In the genomic region with DNA sequence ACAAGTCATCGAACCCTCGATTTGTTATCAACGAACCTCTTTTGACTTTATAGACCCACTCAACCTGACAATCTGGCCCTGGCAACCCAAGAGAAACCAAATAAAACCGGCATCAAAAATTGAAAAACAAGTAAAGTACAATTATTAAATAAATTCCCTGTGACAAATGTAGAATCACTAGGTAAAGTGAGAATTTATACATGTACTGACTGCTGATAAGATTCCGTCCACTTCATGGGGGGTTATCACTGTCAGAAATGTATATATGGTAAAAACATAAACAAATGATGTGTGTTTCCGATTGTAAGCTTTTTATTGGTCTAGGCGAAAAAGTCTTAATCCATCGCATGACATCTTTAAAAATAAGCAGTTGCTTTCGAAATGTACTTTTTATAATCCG, we compare ENCODE assay signal across 3 fruit fly cellular contexts.
TF ChIP-seq lines count a peak whose summit lies in the region.

No protein-coding gene starts in this region.

- TF ChIP-seq CTCF in whole organism, embryonic (GFP tag; optimal IDR thresholded peaks at IDR 0.05; lab: Kevin White, UChicago) = no peak

TF ChIP-seq in whole organism, embryonic, 481 proteins besides CTCF, POLR2A, EP300 and RAD21:
- peak; percentile 19 for TF ChIP-seq CG3995 (GFP tag; optimal IDR thresholded peaks at IDR 0.05; lab: Kevin White, UChicago)
- TF ChIP-seq CG34376 (GFP tag; optimal IDR thresholded peaks at IDR 0.05; lab: Kevin White, UChicago) = peak; percentile 25
- peak; percentile 98 for TF ChIP-seq sug (tag; optimal IDR thresholded peaks at IDR 0.05; lab: Kevin White, UChicago)
- no peak for TF ChIP-seq Hr51 (GFP tag; optimal IDR thresholded peaks at IDR 0.05; lab: Kevin White, UChicago)
- TF ChIP-seq B-H2 (GFP tag; optimal IDR thresholded peaks at IDR 0.05; lab: Kevin White, UChicago) = no peak
- TF ChIP-seq exex (tag; optimal IDR thresholded peaks at IDR 0.05; lab: Kevin White, UChicago) = peak; percentile 73
- no peak for TF ChIP-seq CG9727 (GFP tag; optimal IDR thresholded peaks at IDR 0.05; lab: Kevin White, UChicago)

TF ChIP-seq in whole organism, prepupa, 60 proteins besides CTCF, POLR2A, EP300 and RAD21:
- TF ChIP-seq vri (GFP tag; optimal IDR thresholded peaks at IDR 0.05; lab: Kevin White, UChicago) (peak; percentile 73), CG7368 (GFP tag; optimal IDR thresholded peaks at IDR 0.05; lab: Kevin White, UChicago) (no peak), svp (GFP tag; lab: Kevin White, UChicago) (peak; percentile 92), CG34406 (GFP tag; optimal IDR thresholded peaks at IDR 0.05; lab: Kevin White, UChicago) (no peak), CG6808 (GFP tag; optimal IDR thresholded peaks at IDR 0.05; lab: Kevin White, UChicago) (no peak), CG31627 (GFP tag; optimal IDR thresholded peaks at IDR 0.05; lab: Kevin White, UChicago) (no peak), Eip93F (GFP tag; optimal IDR thresholded peaks at IDR 0.05; lab: Kevin White, UChicago) (peak; percentile 20)

TF ChIP-seq in whole organism, wandering third instar larva, 38 proteins besides CTCF, POLR2A, EP300 and RAD21:
- TF ChIP-seq ey (GFP tag; optimal IDR thresholded peaks at IDR 0.05; lab: Kevin White, UChicago) (no peak), OdsH (GFP tag; optimal IDR thresholded peaks at IDR 0.05; lab: Kevin White, UChicago) (no peak), brk (GFP tag; optimal IDR thresholded peaks at IDR 0.05; lab: Kevin White, UChicago) (no peak), dsf (GFP tag; optimal IDR thresholded peaks at IDR 0.05; lab: Kevin White, UChicago; ENCODE audit: borderline replicate concordance) (no peak), Jra (GFP tag; optimal IDR thresholded peaks at IDR 0.05; lab: Kevin White, UChicago) (no peak), jim (GFP tag; optimal IDR thresholded peaks at IDR 0.05; lab: Kevin White, UChicago) (no peak), Rel (GFP tag; optimal IDR thresholded peaks at IDR 0.05; lab: Kevin White, UChicago) (no peak), Rel (tag; optimal IDR thresholded peaks at IDR 0.05; lab: Kevin White, UChicago) (peak; percentile 95), Abd-B (GFP tag; optimal IDR thresholded peaks at IDR 0.05; lab: Kevin White, UChicago) (no peak), rgr (GFP tag; optimal IDR thresholded peaks at IDR 0.05; lab: Kevin White, UChicago) (peak; percentile 45)
